Worm (Caenorhabditis elegans): ENCODE results near the gene col-143.

- no peak for TF ChIP-seq unc-62 (GFP tag; optimal IDR thresholded peaks at IDR 0.05)
- TF ChIP-seq elt-3 (tag; optimal IDR thresholded peaks at IDR 0.05) = no peak
- TF ChIP-seq fos-1 (tag; optimal IDR thresholded peaks at IDR 0.05) = no peak
- no peak for TF ChIP-seq pag-3 (tag; optimal IDR thresholded peaks at IDR 0.05; ENCODE audit: borderline replicate concordance, insufficient read depth)
- no peak for TF ChIP-seq aly-2 (tag; optimal IDR thresholded peaks at IDR 0.05)
- no peak for TF ChIP-seq ceh-82 (tag; optimal IDR thresholded peaks at IDR 0.05)
- no peak for TF ChIP-seq mef-2 (tag; optimal IDR thresholded peaks at IDR 0.05)
- no peak for TF ChIP-seq zag-1 (tag; optimal IDR thresholded peaks at IDR 0.05)
- no peak for TF ChIP-seq ces-1 (GFP tag; optimal IDR thresholded peaks at IDR 0.05)
- TF ChIP-seq nhr-237 (tag; optimal IDR thresholded peaks at IDR 0.05) = no peak
- no peak for TF ChIP-seq egl-27 (tag; optimal IDR thresholded peaks at IDR 0.05)
- no peak for TF ChIP-seq skn-1 (tag; optimal IDR thresholded peaks at IDR 0.05)
- no peak for TF ChIP-seq lin-39 (tag; optimal IDR thresholded peaks at IDR 0.05)
Measured at ce11 chrV:6842437-6842836, 7.0 kb downstream of the col-143 start, which contains the start of gene T15B7.1.
